Worm (Caenorhabditis elegans): ENCODE results near the gene T22F3.12.
"Not testable (repeated sequence)": the region's sequence is repeated elsewhere in the genome, so short reads cannot be mapped to it uniquely, and the experiment has no call there.

Gene T22F3.12

DNA sequence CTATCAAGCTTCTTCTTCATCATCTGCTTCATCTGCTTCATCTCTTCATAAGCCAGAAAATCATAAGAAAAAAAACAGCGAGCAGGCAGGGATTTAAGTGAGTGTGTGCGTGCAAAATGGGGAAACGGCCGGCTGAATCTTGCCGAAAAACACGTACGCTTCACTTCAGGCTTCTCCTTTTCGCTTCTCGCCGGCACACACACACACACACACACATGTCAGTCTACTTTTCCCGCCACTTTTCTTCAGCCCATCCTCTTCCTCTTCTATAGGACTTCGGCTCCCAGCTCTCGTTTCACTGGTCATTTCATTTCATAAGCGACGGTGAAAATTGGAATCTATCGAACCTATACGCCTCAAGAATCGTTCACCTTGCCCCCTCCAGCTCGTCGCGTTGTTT lies 12.8 kb downstream of the T22F3.12 start:
- no peak for TF ChIP-seq ztf-29 (GFP tag; IDR thresholded peaks at IDR 0.05)
- no peak for TF ChIP-seq ref-1 (GFP tag; conservative IDR thresholded peaks at IDR 0.05)
- TF ChIP-seq ztf-23 (GFP tag; IDR thresholded peaks at IDR 0.05): no peak
- TF ChIP-seq flt-1 (GFP tag; IDR thresholded peaks at IDR 0.05): no peak
- no peak for TF ChIP-seq tab-1 (GFP tag; IDR thresholded peaks at IDR 0.05)
- no peak for TF ChIP-seq T22C8.4 (GFP tag; IDR thresholded peaks at IDR 0.05)
- TF ChIP-seq cog-1 (tag; optimal IDR thresholded peaks at IDR 0.05): no peak
- TF ChIP-seq med-1 (GFP tag; optimal IDR thresholded peaks at IDR 0.05; ENCODE audit: insufficient read depth): no peak
- no peak for TF ChIP-seq klf-2 (GFP tag; conservative IDR thresholded peaks at IDR 0.05)

- no peak for TF ChIP-seq T22C8.4 (GFP tag; IDR thresholded peaks at IDR 0.05)
- TF ChIP-seq med-1 (GFP tag; optimal IDR thresholded peaks at IDR 0.05; ENCODE audit: insufficient read depth): no peak
- no peak for TF ChIP-seq flt-1 (GFP tag; IDR thresholded peaks at IDR 0.05)
- no peak for TF ChIP-seq ref-1 (GFP tag; conservative IDR thresholded peaks at IDR 0.05)
- no peak for TF ChIP-seq cog-1 (tag; optimal IDR thresholded peaks at IDR 0.05)
- TF ChIP-seq ztf-29 (GFP tag; IDR thresholded peaks at IDR 0.05): no peak
- no peak for TF ChIP-seq klf-2 (GFP tag; conservative IDR thresholded peaks at IDR 0.05)
- TF ChIP-seq tab-1 (GFP tag; IDR thresholded peaks at IDR 0.05): no peak
- no peak for TF ChIP-seq ztf-23 (GFP tag; IDR thresholded peaks at IDR 0.05)
These were observed 13.2 kb downstream of the T22F3.12 start, which contains the start of gene pygl-1 for ce11 chrV:3578813-3579212. TSS of gene pygl-1 (plus strand) at chrV:3579023.

DNA sequence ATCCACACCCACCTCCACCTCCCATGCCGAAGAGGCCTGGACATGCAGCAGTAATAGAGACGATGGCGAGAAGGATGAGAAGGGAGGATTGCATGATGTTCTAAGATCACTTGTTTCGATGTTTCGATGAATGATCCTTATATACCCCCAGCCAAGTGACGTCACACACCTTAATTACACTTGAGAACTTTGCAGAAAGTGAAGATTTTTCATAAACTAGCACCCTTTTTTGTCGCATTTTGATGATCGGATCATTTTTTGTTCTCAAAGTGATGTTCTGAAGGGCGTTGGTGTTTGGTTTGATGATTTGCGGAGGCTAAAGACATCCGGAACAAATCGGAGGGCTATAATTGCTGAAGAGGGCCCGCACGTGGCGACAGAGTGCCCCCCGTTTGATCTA lies 16.2 kb downstream of the T22F3.12 start, which contains the start of gene grl-27:
Gene grl-27 (minus strand): TSS at position 101 of the 400 bp plus-strand sequence.
- TF ChIP-seq T22C8.4 (GFP tag; IDR thresholded peaks at IDR 0.05) (no peak), ztf-29 (GFP tag; IDR thresholded peaks at IDR 0.05) (no peak), cog-1 (tag; optimal IDR thresholded peaks at IDR 0.05) (no peak), ref-1 (GFP tag; conservative IDR thresholded peaks at IDR 0.05) (no peak), ztf-23 (GFP tag; IDR thresholded peaks at IDR 0.05) (no peak), klf-2 (GFP tag; conservative IDR thresholded peaks at IDR 0.05) (no peak), tab-1 (GFP tag; IDR thresholded peaks at IDR 0.05) (no peak), flt-1 (GFP tag; IDR thresholded peaks at IDR 0.05) (no peak), med-1 (GFP tag; optimal IDR thresholded peaks at IDR 0.05; ENCODE audit: insufficient read depth) (no peak)

ce11 chrV:3572408-3572807 lies 19.6 kb downstream of the T22F3.12 start, which contains the start of gene F40C5.1:
TSS of gene F40C5.1 (plus strand) at chrV:3572708.
- not testable (repeated sequence) for TF ChIP-seq klf-2 (GFP tag; conservative IDR thresholded peaks at IDR 0.05); tab-1 (GFP tag; IDR thresholded peaks at IDR 0.05); ztf-23 (GFP tag; IDR thresholded peaks at IDR 0.05)

DNA sequence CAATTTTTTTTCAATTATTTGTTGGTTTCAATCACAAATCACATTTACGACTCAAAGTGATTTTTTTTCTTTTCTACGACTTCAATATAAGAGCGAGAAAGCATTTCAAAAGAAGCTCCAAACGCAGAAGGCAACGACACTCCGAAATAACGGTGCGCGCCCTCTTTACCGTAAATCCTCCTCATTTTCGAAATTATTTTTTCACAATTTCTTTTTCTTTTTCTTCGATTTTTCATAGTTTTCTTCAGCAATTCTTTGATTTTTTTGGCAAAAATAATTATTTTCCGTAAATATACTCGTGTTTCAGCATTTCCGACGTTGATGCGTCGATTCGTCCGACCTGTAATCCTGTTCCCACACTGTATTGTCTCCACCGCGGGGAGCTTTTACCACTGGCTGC lies 21.3 kb downstream of the T22F3.12 start, which contains the start of gene F40C5.2:
Gene F40C5.2 (plus strand): TSS at position 301 of the 400 bp plus-strand sequence.
- not testable (repeated sequence) for TF ChIP-seq med-1 (GFP tag; optimal IDR thresholded peaks at IDR 0.05; ENCODE audit: insufficient read depth); cog-1 (tag; optimal IDR thresholded peaks at IDR 0.05); flt-1 (GFP tag; IDR thresholded peaks at IDR 0.05)

- not testable (repeated sequence) for TF ChIP-seq med-1 (GFP tag; optimal IDR thresholded peaks at IDR 0.05; ENCODE audit: insufficient read depth); cog-1 (tag; optimal IDR thresholded peaks at IDR 0.05); klf-2 (GFP tag; conservative IDR thresholded peaks at IDR 0.05)
These were observed 27.7 kb downstream of the T22F3.12 start, which contains the start of gene T24A6.17 for ce11 chrV:3564335-3564734. TSS of gene T24A6.17 (minus strand) at chrV:3564435.

- not testable (repeated sequence) for TF ChIP-seq klf-2 (GFP tag; conservative IDR thresholded peaks at IDR 0.05); flt-1 (GFP tag; IDR thresholded peaks at IDR 0.05); cog-1 (tag; optimal IDR thresholded peaks at IDR 0.05)
These were observed 29.2 kb downstream of the T22F3.12 start, which contains the start of gene T24A6.16 for ce11 chrV:3562824-3563223. TSS of gene T24A6.16 (minus strand) at chrV:3562924.

ce11 chrV:3558744-3559143 lies 33.3 kb downstream of the T22F3.12 start, which contains the start of gene T24A6.1:
TSS of gene T24A6.1 (plus strand) at chrV:3559044.
- TF ChIP-seq med-1 (GFP tag; optimal IDR thresholded peaks at IDR 0.05; ENCODE audit: insufficient read depth); ztf-29 (GFP tag; IDR thresholded peaks at IDR 0.05); cog-1 (tag; optimal IDR thresholded peaks at IDR 0.05): not testable (repeated sequence)

DNA sequence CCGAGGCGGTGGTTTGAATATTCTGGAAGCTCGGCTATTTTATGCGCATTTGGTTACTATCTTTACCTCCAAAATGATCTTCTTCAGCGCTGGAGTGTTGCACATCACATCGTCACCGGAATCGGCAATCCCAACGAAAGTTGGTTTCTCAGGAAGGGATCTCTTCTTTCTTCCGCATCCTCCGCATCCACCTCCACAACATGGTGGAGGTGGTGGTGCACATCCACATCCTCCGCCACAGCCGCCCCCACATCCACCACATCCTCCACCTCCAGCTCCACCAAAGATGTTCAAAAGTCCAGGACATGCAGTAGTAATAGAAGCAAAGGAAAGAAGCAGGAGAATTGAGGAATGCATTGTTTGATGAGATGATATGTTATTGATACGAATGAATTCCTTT lies 34.6 kb downstream of the T22F3.12 start, which contains the start of gene grl-31:
Gene grl-31 (minus strand): TSS at position 357 of the 400 bp plus-strand sequence.
- TF ChIP-seq klf-2 (GFP tag; conservative IDR thresholded peaks at IDR 0.05) (no peak), med-1 (GFP tag; optimal IDR thresholded peaks at IDR 0.05; ENCODE audit: insufficient read depth) (no peak), tab-1 (GFP tag; IDR thresholded peaks at IDR 0.05) (no peak), cog-1 (tag; optimal IDR thresholded peaks at IDR 0.05) (no peak), flt-1 (GFP tag; IDR thresholded peaks at IDR 0.05) (no peak), ref-1 (GFP tag; conservative IDR thresholded peaks at IDR 0.05) (no peak), T22C8.4 (GFP tag; IDR thresholded peaks at IDR 0.05) (no peak), ztf-29 (GFP tag; IDR thresholded peaks at IDR 0.05) (no peak), ztf-23 (GFP tag; IDR thresholded peaks at IDR 0.05) (no peak)

DNA sequence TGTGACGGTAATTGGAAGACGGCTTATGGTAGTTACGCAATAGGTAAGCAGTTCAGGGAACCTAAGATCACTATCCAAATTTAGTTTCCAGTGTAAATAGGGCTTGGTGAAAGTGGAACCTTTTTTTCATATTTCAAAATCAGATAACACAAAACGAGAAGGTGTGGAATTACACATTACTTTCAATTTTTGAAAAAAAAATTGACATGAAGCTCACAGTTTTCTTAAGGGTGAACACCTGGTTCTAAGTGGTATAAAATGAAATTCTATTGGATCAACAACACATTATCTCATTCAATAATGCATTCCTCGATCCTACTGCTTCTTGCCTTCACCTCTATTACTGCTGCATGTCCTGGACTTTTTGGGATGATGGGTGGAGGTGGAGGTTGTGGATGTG lies 36.0 kb downstream of the T22F3.12 start, which contains the start of gene grl-30:
Gene grl-30 (plus strand): TSS at position 301 of the 400 bp plus-strand sequence.
- TF ChIP-seq klf-2 (GFP tag; conservative IDR thresholded peaks at IDR 0.05): no peak
- no peak for TF ChIP-seq ref-1 (GFP tag; conservative IDR thresholded peaks at IDR 0.05)
- TF ChIP-seq flt-1 (GFP tag; IDR thresholded peaks at IDR 0.05): no peak
- no peak for TF ChIP-seq ztf-29 (GFP tag; IDR thresholded peaks at IDR 0.05)
- no peak for TF ChIP-seq tab-1 (GFP tag; IDR thresholded peaks at IDR 0.05)
- TF ChIP-seq med-1 (GFP tag; optimal IDR thresholded peaks at IDR 0.05; ENCODE audit: insufficient read depth): no peak
- no peak for TF ChIP-seq cog-1 (tag; optimal IDR thresholded peaks at IDR 0.05)
- no peak for TF ChIP-seq ztf-23 (GFP tag; IDR thresholded peaks at IDR 0.05)
- no peak for TF ChIP-seq T22C8.4 (GFP tag; IDR thresholded peaks at IDR 0.05)

Measured in whole organism, midembryonic.